Worm (Caenorhabditis elegans): ENCODE results near the gene ceh-24.

The ceh-24 gene

ce11 chrV:13812931-13813330 is at the start of gene ceh-24:
Gene ceh-24, plus strand, starts transcription at chrV:13813231.
- no peak for TF ChIP-seq unc-62 (GFP tag; optimal IDR thresholded peaks at IDR 0.05)
- no peak for TF ChIP-seq nhr-12 (tag; optimal IDR thresholded peaks at IDR 0.05)
- TF ChIP-seq M03D4.4 (tag; optimal IDR thresholded peaks at IDR 0.05), result no peak
- TF ChIP-seq hlh-1 (tag; optimal IDR thresholded peaks at IDR 0.05), result no peak
- TF ChIP-seq drap-1 (GFP tag; optimal IDR thresholded peaks at IDR 0.05), result no peak
- no peak for TF ChIP-seq mab-5 (tag; optimal IDR thresholded peaks at IDR 0.05)
- no peak for TF ChIP-seq lin-13 (tag; optimal IDR thresholded peaks at IDR 0.05)
- TF ChIP-seq unc-39 (tag; optimal IDR thresholded peaks at IDR 0.05), result no peak
- TF ChIP-seq cnd-1 (tag; optimal IDR thresholded peaks at IDR 0.05), result no peak

- no peak for TF ChIP-seq cnd-1 (tag; optimal IDR thresholded peaks at IDR 0.05)
- TF ChIP-seq zip-8 (tag; optimal IDR thresholded peaks at IDR 0.05), result no peak
- TF ChIP-seq nhr-28 (tag; optimal IDR thresholded peaks at IDR 0.05), result no peak
- TF ChIP-seq elt-3 (tag; optimal IDR thresholded peaks at IDR 0.05), result no peak
- TF ChIP-seq bed-3 (GFP tag; optimal IDR thresholded peaks at IDR 0.05), result no peak
- TF ChIP-seq ceh-83 (GFP tag; optimal IDR thresholded peaks at IDR 0.05), result no peak
- no peak for TF ChIP-seq ceh-43 (GFP tag; optimal IDR thresholded peaks at IDR 0.05)
- no peak for TF ChIP-seq nhr-2 (tag; optimal IDR thresholded peaks at IDR 0.05)
- no peak for TF ChIP-seq pha-4 (tag; optimal IDR thresholded peaks at IDR 0.05)
Observed at ce11 chrV:13763723-13764122, 49.3 kb upstream of the ceh-24 start.

- TF ChIP-seq nhr-12 (tag; optimal IDR thresholded peaks at IDR 0.05) (no peak), unc-62 (GFP tag; optimal IDR thresholded peaks at IDR 0.05) (no peak), unc-39 (tag; optimal IDR thresholded peaks at IDR 0.05) (no peak), zip-8 (tag; optimal IDR thresholded peaks at IDR 0.05) (no peak), mep-1 (tag; optimal IDR thresholded peaks at IDR 0.05) (no peak), cnd-1 (tag; optimal IDR thresholded peaks at IDR 0.05) (no peak), sptf-1 (tag; optimal IDR thresholded peaks at IDR 0.05) (no peak), tbx-8 (GFP tag; optimal IDR thresholded peaks at IDR 0.05) (no peak), ces-1 (GFP tag; optimal IDR thresholded peaks at IDR 0.05) (no peak), mls-2 (tag; optimal IDR thresholded peaks at IDR 0.05) (no peak), nhr-2 (tag; optimal IDR thresholded peaks at IDR 0.05) (no peak)
Observed at ce11 chrV:13768388-13768787, 44.6 kb upstream of the ceh-24 start, which contains the start of gene F20G2.3. Gene F20G2.3, minus strand, starts transcription at chrV:13768488.

- TF ChIP-seq snpc-4 (tag; optimal IDR thresholded peaks at IDR 0.05) (no peak), elt-3 (tag; optimal IDR thresholded peaks at IDR 0.05) (no peak), lin-32 (GFP tag; optimal IDR thresholded peaks at IDR 0.05) (no peak), nhr-2 (tag; optimal IDR thresholded peaks at IDR 0.05) (no peak), flh-1 (GFP tag; optimal IDR thresholded peaks at IDR 0.05) (no peak), ceh-83 (GFP tag; optimal IDR thresholded peaks at IDR 0.05) (no peak), sem-2 (GFP tag; optimal IDR thresholded peaks at IDR 0.05) (no peak), tbx-8 (GFP tag; optimal IDR thresholded peaks at IDR 0.05) (no peak), bed-3 (GFP tag; optimal IDR thresholded peaks at IDR 0.05) (no peak), hlh-1 (tag; optimal IDR thresholded peaks at IDR 0.05) (no peak), nhr-28 (tag; optimal IDR thresholded peaks at IDR 0.05) (no peak), nhr-76 (tag; optimal IDR thresholded peaks at IDR 0.05) (no peak), lin-13 (tag; optimal IDR thresholded peaks at IDR 0.05) (no peak), mls-2 (tag; optimal IDR thresholded peaks at IDR 0.05) (no peak), ham-2 (GFP tag; optimal IDR thresholded peaks at IDR 0.05) (no peak), M03D4.4 (tag; optimal IDR thresholded peaks at IDR 0.05) (no peak)
Observed at ce11 chrV:13768941-13769436, 44.0 kb upstream of the ceh-24 start, which contains the start of gene nas-24. Gene nas-24, plus strand, starts transcription at chrV:13769386.

DNA sequence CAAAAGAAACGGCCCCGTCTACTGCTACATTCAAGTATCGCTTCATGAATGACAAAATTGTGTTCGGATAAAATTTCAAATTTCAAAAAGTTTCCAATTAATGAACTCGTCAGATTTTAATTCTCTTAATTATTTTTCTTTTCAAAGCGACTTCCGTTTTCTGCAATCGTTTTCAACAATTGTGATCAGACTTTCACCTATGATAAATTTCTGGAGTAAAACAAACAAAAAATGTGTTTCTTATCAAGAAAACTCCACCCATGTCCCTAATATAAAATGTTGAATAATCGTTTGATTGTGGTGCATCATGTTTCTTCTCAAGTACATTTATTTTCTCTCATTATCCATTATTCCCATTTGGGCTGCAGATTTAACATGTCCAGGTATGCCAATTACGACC is 41.8 kb upstream of the ceh-24 start, which contains the start of gene F20G2.5:
TSS of gene F20G2.5 (plus strand) at position 301 of the 400 bp plus-strand sequence.
- no peak for TF ChIP-seq sptf-1 (tag; optimal IDR thresholded peaks at IDR 0.05)
- TF ChIP-seq ceh-43 (GFP tag; optimal IDR thresholded peaks at IDR 0.05), result no peak
- no peak for TF ChIP-seq nhr-237 (tag; optimal IDR thresholded peaks at IDR 0.05)
- no peak for TF ChIP-seq unc-62 (GFP tag; optimal IDR thresholded peaks at IDR 0.05)
- no peak for TF ChIP-seq mep-1 (tag; optimal IDR thresholded peaks at IDR 0.05)
- no peak for TF ChIP-seq cnd-1 (tag; optimal IDR thresholded peaks at IDR 0.05)
- no peak for TF ChIP-seq lsy-2 (tag; optimal IDR thresholded peaks at IDR 0.05)

DNA sequence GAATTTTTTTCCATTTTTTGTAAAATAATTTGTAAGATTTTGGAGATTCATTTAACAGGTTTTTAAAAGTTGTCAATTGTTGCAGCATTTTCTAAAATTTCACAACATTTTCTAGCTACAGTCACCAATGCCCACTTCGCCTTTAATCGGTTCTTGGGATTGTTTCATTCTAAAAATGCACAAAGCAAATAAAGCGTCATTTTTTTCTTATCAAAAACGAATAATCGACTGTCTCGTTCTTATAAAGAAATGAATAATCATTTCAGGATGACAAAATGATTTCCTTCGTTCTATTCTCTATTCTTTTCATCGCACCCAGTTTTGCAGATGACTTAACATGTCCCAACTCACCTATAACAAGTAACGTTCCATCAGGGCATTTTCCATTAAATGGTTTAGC is 37.5 kb upstream of the ceh-24 start, which contains the start of gene F53C11.1:
TSS of gene F53C11.1 (plus strand) at position 268 of the 400 bp plus-strand sequence.
- no peak for TF ChIP-seq hlh-1 (tag; optimal IDR thresholded peaks at IDR 0.05)
- no peak for TF ChIP-seq zip-8 (tag; optimal IDR thresholded peaks at IDR 0.05)
- no peak for TF ChIP-seq tbx-8 (GFP tag; optimal IDR thresholded peaks at IDR 0.05)
- TF ChIP-seq sem-2 (GFP tag; optimal IDR thresholded peaks at IDR 0.05), result no peak
- TF ChIP-seq bed-3 (GFP tag; optimal IDR thresholded peaks at IDR 0.05), result no peak
- TF ChIP-seq mls-2 (tag; optimal IDR thresholded peaks at IDR 0.05), result no peak
- TF ChIP-seq nhr-237 (tag; optimal IDR thresholded peaks at IDR 0.05), result no peak

Data from whole organism, mixed stage, embryonic.